Worm (Caenorhabditis elegans): Measurements from ENCODE around the gene mdt-30.

Gene mdt-30

DNA sequence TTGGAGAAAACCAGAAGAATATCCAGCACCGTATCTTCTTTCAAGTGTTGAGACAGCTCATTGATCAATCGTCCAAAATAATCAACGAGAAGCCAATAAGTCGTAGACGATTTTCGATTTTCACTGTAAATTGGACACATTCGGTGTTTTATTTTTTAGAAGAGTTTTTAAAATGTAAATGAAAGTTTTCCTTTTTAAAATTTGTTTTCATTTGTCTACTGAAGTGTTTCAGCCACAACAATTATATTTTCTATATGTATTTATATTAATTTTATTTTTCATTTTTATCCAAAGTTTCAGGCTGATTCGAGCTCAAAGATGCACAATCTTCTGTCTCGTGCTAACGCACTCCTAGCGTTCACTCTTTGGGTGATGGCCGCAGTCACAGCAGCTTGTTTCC, 16.9 kb upstream of the mdt-30 start, which contains the start of gene spcs-3:
spcs-3 (plus strand) TSS at position 301 of the 400 bp plus-strand sequence.
- no peak for TF ChIP-seq lsy-2 (tag; optimal IDR thresholded peaks at IDR 0.05)
- no peak for TF ChIP-seq ceh-43 (GFP tag; optimal IDR thresholded peaks at IDR 0.05)
- TF ChIP-seq sptf-1 (tag; optimal IDR thresholded peaks at IDR 0.05), result no peak
- TF ChIP-seq nhr-76 (tag; optimal IDR thresholded peaks at IDR 0.05), result no peak

ce11 chrIII:8044187-8044586, 16.3 kb upstream of the mdt-30 start, which contains the start of gene K12H4.5:
Gene K12H4.5 (plus strand): TSS chrIII:8044487.
- no peak for TF ChIP-seq ham-2 (GFP tag; optimal IDR thresholded peaks at IDR 0.05)
- no peak for TF ChIP-seq flh-1 (GFP tag; optimal IDR thresholded peaks at IDR 0.05)
- peak; percentile 17 for TF ChIP-seq ces-1 (GFP tag; optimal IDR thresholded peaks at IDR 0.05)
- TF ChIP-seq unc-120 (tag; optimal IDR thresholded peaks at IDR 0.05; ENCODE audit: poor library complexity, severe bottlenecking), result no peak

DNA sequence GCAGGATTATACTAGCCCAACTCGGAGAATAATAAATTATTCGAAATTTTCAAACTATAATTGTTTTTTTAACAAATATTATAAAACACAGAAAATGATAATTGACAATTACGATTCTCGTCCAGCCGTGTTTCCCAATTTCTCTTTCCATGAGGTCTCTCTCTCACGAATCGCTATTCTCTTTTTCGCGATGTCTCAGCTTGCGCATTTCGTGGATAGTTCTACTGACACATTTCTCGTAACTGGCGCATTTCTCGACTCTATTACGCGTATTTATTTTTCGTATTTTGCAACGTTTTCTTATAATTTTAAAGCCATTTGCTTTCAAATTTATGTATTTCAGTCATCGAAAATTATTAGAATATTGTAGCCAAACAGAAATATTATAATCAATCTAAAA, 15.9 kb upstream of the mdt-30 start:
- TF ChIP-seq elt-1 (tag; optimal IDR thresholded peaks at IDR 0.05; ENCODE audit: borderline replicate concordance, insufficient read depth) (peak; percentile 56), sptf-1 (tag; optimal IDR thresholded peaks at IDR 0.05) (peak; percentile 100), lin-13 (tag; optimal IDR thresholded peaks at IDR 0.05) (peak; percentile 99), mab-5 (tag; optimal IDR thresholded peaks at IDR 0.05) (peak; percentile 68), zip-8 (tag; optimal IDR thresholded peaks at IDR 0.05) (no peak), nhr-76 (tag; optimal IDR thresholded peaks at IDR 0.05) (no peak), lsy-2 (tag; optimal IDR thresholded peaks at IDR 0.05) (peak; percentile 93), hlh-1 (tag; optimal IDR thresholded peaks at IDR 0.05) (peak; percentile 88), bed-3 (GFP tag; optimal IDR thresholded peaks at IDR 0.05) (peak; percentile 98), cnd-1 (tag; optimal IDR thresholded peaks at IDR 0.05) (peak; percentile 99), M03D4.4 (tag; optimal IDR thresholded peaks at IDR 0.05) (peak; percentile 99), ztf-11 (tag; optimal IDR thresholded peaks at IDR 0.05) (peak; percentile 94), ceh-83 (GFP tag; optimal IDR thresholded peaks at IDR 0.05) (peak; percentile 99), unc-120 (tag; optimal IDR thresholded peaks at IDR 0.05; ENCODE audit: poor library complexity, severe bottlenecking) (peak; percentile 99), nhr-237 (tag; optimal IDR thresholded peaks at IDR 0.05) (peak; percentile 99), nhr-12 (tag; optimal IDR thresholded peaks at IDR 0.05) (peak; percentile 55), mep-1 (tag; optimal IDR thresholded peaks at IDR 0.05) (peak; percentile 100), blmp-1 (tag; optimal IDR thresholded peaks at IDR 0.05) (peak; percentile 67), ham-2 (GFP tag; optimal IDR thresholded peaks at IDR 0.05) (peak; percentile 98), nhr-28 (tag; optimal IDR thresholded peaks at IDR 0.05) (peak; percentile 94), flh-1 (GFP tag; optimal IDR thresholded peaks at IDR 0.05) (peak; percentile 96), nhr-2 (tag; optimal IDR thresholded peaks at IDR 0.05) (peak; percentile 22), pha-4 (tag; optimal IDR thresholded peaks at IDR 0.05) (peak; percentile 98), elt-3 (tag; optimal IDR thresholded peaks at IDR 0.05) (peak; percentile 87), unc-39 (tag; optimal IDR thresholded peaks at IDR 0.05) (peak; percentile 67), snpc-4 (tag; optimal IDR thresholded peaks at IDR 0.05) (no peak), ces-1 (GFP tag; optimal IDR thresholded peaks at IDR 0.05) (peak; percentile 90), unc-62 (GFP tag; optimal IDR thresholded peaks at IDR 0.05) (peak; percentile 94), tbx-8 (GFP tag; optimal IDR thresholded peaks at IDR 0.05) (peak; percentile 99), ceh-43 (GFP tag; optimal IDR thresholded peaks at IDR 0.05) (peak; percentile 98), drap-1 (GFP tag; optimal IDR thresholded peaks at IDR 0.05) (peak; percentile 100), lin-32 (GFP tag; optimal IDR thresholded peaks at IDR 0.05) (peak; percentile 100), mls-2 (tag; optimal IDR thresholded peaks at IDR 0.05) (peak; percentile 100), sem-2 (GFP tag; optimal IDR thresholded peaks at IDR 0.05) (peak; percentile 97), ceh-39 (tag; optimal IDR thresholded peaks at IDR 0.05) (peak; percentile 90)

ce11 chrIII:8042775-8043174, 14.9 kb upstream of the mdt-30 start, which contains the start of gene K12H4.6:
Gene K12H4.6 (minus strand): TSS chrIII:8042875.
- no peak for TF ChIP-seq sptf-1 (tag; optimal IDR thresholded peaks at IDR 0.05)
- TF ChIP-seq zip-8 (tag; optimal IDR thresholded peaks at IDR 0.05), result no peak
- no peak for TF ChIP-seq pha-4 (tag; optimal IDR thresholded peaks at IDR 0.05)
- TF ChIP-seq ceh-83 (GFP tag; optimal IDR thresholded peaks at IDR 0.05), result no peak
- no peak for TF ChIP-seq snpc-4 (tag; optimal IDR thresholded peaks at IDR 0.05)
- no peak for TF ChIP-seq sem-2 (GFP tag; optimal IDR thresholded peaks at IDR 0.05)
- no peak for TF ChIP-seq blmp-1 (tag; optimal IDR thresholded peaks at IDR 0.05)
- TF ChIP-seq ham-2 (GFP tag; optimal IDR thresholded peaks at IDR 0.05), result no peak
- no peak for TF ChIP-seq ztf-11 (tag; optimal IDR thresholded peaks at IDR 0.05)
- no peak for TF ChIP-seq flh-1 (GFP tag; optimal IDR thresholded peaks at IDR 0.05)
- no peak for TF ChIP-seq elt-1 (tag; optimal IDR thresholded peaks at IDR 0.05; ENCODE audit: borderline replicate concordance, insufficient read depth)
- TF ChIP-seq bed-3 (GFP tag; optimal IDR thresholded peaks at IDR 0.05), result no peak
- TF ChIP-seq lin-32 (GFP tag; optimal IDR thresholded peaks at IDR 0.05), result no peak
- no peak for TF ChIP-seq ceh-43 (GFP tag; optimal IDR thresholded peaks at IDR 0.05)
- TF ChIP-seq lin-13 (tag; optimal IDR thresholded peaks at IDR 0.05), result no peak
- TF ChIP-seq M03D4.4 (tag; optimal IDR thresholded peaks at IDR 0.05), result no peak

All from whole organism, mixed stage, embryonic.